Fruit fly (Drosophila melanogaster): Measurements from ENCODE around the gene gammaTub23C.

gammaTub23C gene

dm6 chr2L:2987681-2988381 lies 15.1 kb downstream of the gammaTub23C start, which contains the start of the genes Chd1 and Bem46 (continued):
- no peak for TF ChIP-seq Bgb (GFP tag; IDR thresholded peaks at IDR 0.05; ENCODE audit: partially characterized antibody)
- TF ChIP-seq sima (GFP tag; optimal IDR thresholded peaks at IDR 0.05) = no peak
- TF ChIP-seq lola (GFP tag; optimal IDR thresholded peaks at IDR 0.05) = peak in 1 of 3 experiments; percentile 87
- TF ChIP-seq CG6854 (GFP tag; optimal IDR thresholded peaks at IDR 0.05) = no peak
- peak; percentile 67 for TF ChIP-seq Oaz (GFP tag; IDR thresholded peaks at IDR 0.05)
- peak; percentile 50 for TF ChIP-seq slp2 (GFP tag; optimal IDR thresholded peaks at IDR 0.05)
- peak; percentile 47 for TF ChIP-seq salm (tag; optimal IDR thresholded peaks at IDR 0.05)
- TF ChIP-seq CG2116 (GFP tag; optimal IDR thresholded peaks at IDR 0.05) = peak; percentile 94
- TF ChIP-seq wdn (GFP tag; IDR thresholded peaks at IDR 0.05) = peak; percentile 66
- peak; percentile 79 for TF ChIP-seq bab2 (GFP tag; optimal IDR thresholded peaks at IDR 0.05)
- peak; percentile 68 for TF ChIP-seq Drgx (GFP tag; IDR thresholded peaks at IDR 0.05)
- TF ChIP-seq Dip3 (GFP tag; optimal IDR thresholded peaks at IDR 0.05) = peak; percentile 74
- TF ChIP-seq CG9932 (GFP tag; IDR thresholded peaks at IDR 0.05) = peak; percentile 93
- TF ChIP-seq klu (GFP tag; IDR thresholded peaks at IDR 0.05) = peak; percentile 87
- TF ChIP-seq pnt (GFP tag; optimal IDR thresholded peaks at IDR 0.05) = peak; percentile 74
- TF ChIP-seq twi (tag; optimal IDR thresholded peaks at IDR 0.05) = peak; percentile 81
- peak; percentile 54; the same call in 1 of the 2 replicates for TF ChIP-seq CG31224 (GFP tag; IDR thresholded peaks at IDR 0.05)
- peak; percentile 93 for TF ChIP-seq CG30403 (GFP tag; optimal IDR thresholded peaks at IDR 0.05)
- TF ChIP-seq CG10654 (GFP tag; optimal IDR thresholded peaks at IDR 0.05) = peak; percentile 85
- peak; percentile 61 for TF ChIP-seq Hand (GFP tag; optimal IDR thresholded peaks at IDR 0.05)
- no peak for TF ChIP-seq Doc3 (GFP tag; IDR thresholded peaks at IDR 0.05; ENCODE audit: partially characterized antibody)
- peak; percentile 87 for TF ChIP-seq esg (GFP tag; conservative IDR thresholded peaks at IDR 0.05)
- TF ChIP-seq C15 (GFP tag; IDR thresholded peaks at IDR 0.05) = no peak
- TF ChIP-seq fu2 (GFP tag; optimal IDR thresholded peaks at IDR 0.05) = peak; percentile 75
- TF ChIP-seq mam (GFP tag; optimal IDR thresholded peaks at IDR 0.05) = peak; percentile 89
- peak; percentile 55 for TF ChIP-seq CG8290 (GFP tag; optimal IDR thresholded peaks at IDR 0.05)
- no peak for TF ChIP-seq CG8290 (tag; optimal IDR thresholded peaks at IDR 0.05)
- TF ChIP-seq CG32767 (GFP tag; IDR thresholded peaks at IDR 0.05) = peak; percentile 54; the same call in 1 of the 2 replicates
- peak; percentile 82 for TF ChIP-seq PHDP (tag; optimal IDR thresholded peaks at IDR 0.05)
- no peak for TF ChIP-seq da (GFP tag; optimal IDR thresholded peaks at IDR 0.05)
- TF ChIP-seq CG1529 (GFP tag; optimal IDR thresholded peaks at IDR 0.05) = no peak
- peak; percentile 94 for TF ChIP-seq sens (GFP tag)
- TF ChIP-seq Aef1 (GFP tag; IDR thresholded peaks at IDR 0.05) = peak; percentile 90
- TF ChIP-seq CG34224 (GFP tag; IDR thresholded peaks at IDR 0.05; ENCODE audit: partially characterized antibody) = no peak; the same call in 2 of the 3 replicates
- peak; percentile 84 for TF ChIP-seq fd96Cb (tag; optimal IDR thresholded peaks at IDR 0.05)
- TF ChIP-seq Dll (GFP tag; IDR thresholded peaks at IDR 0.05; ENCODE audit: partially characterized antibody) = 0 out of 4 replicates have a peak, but pooled peaks have one; percentile 58
- peak; percentile 51 for TF ChIP-seq emc (GFP tag; optimal IDR thresholded peaks at IDR 0.05)
- TF ChIP-seq pfk (GFP tag; optimal IDR thresholded peaks at IDR 0.05) = peak; percentile 44
- TF ChIP-seq CG2678 (tag; optimal IDR thresholded peaks at IDR 0.05) = peak; percentile 91
- TF ChIP-seq CG17359 (tag; optimal IDR thresholded peaks at IDR 0.05) = peak; percentile 79
- TF ChIP-seq CG3163 (GFP tag; optimal IDR thresholded peaks at IDR 0.05) = peak; percentile 56
- peak; percentile 18 for TF ChIP-seq stwl (tag; optimal IDR thresholded peaks at IDR 0.05)
- peak; percentile 100 for TF ChIP-seq phol (tag; optimal IDR thresholded peaks at IDR 0.05)
- TF ChIP-seq p53 (GFP tag; optimal IDR thresholded peaks at IDR 0.05) = no peak
- 0 out of 2 replicates have a peak, but pooled peaks have one; percentile 47 for TF ChIP-seq peb (GFP tag; IDR thresholded peaks at IDR 0.05)
- no peak for TF ChIP-seq CG4707 (GFP tag; optimal IDR thresholded peaks at IDR 0.05)
- no peak for TF ChIP-seq Hmr (GFP tag; optimal IDR thresholded peaks at IDR 0.05)
- TF ChIP-seq ham (GFP tag; IDR thresholded peaks at IDR 0.05) = peak; percentile 66; the same call in 1 of the 2 replicates
- peak; percentile 94 for TF ChIP-seq gem (tag; optimal IDR thresholded peaks at IDR 0.05)
- TF ChIP-seq ac (GFP tag; optimal IDR thresholded peaks at IDR 0.05) = no peak
